Fruit fly (Drosophila melanogaster): ENCODE results near the gene Ir87a.
A peak's percentile ranks its signal among the peaks of the same experiment; 100 is the strongest.

Ir87a gene

dm6 chr3R:13401722-13402296 lies 18.3 kb upstream of the Ir87a start, which contains the start of gene GILT1:
Gene GILT1 (minus strand): TSS chr3R:13401862.
- peak; percentile 58 for TF ChIP-seq brk (GFP tag; optimal IDR thresholded peaks at IDR 0.05)
- peak; percentile 45 for TF ChIP-seq Jra (GFP tag; optimal IDR thresholded peaks at IDR 0.05)
- peak; percentile 42 for TF ChIP-seq br (GFP tag; optimal IDR thresholded peaks at IDR 0.05)
- TF ChIP-seq woc (GFP tag; optimal IDR thresholded peaks at IDR 0.05) = peak; percentile 0
- TF ChIP-seq foxo (GFP tag; optimal IDR thresholded peaks at IDR 0.05) = peak in 1 of 2 experiments; percentile 5
- TF ChIP-seq Hr83 (GFP tag; optimal IDR thresholded peaks at IDR 0.05; ENCODE audit: poor library complexity, severe bottlenecking) = peak; percentile 18
- no peak for TF ChIP-seq N (GFP tag; optimal IDR thresholded peaks at IDR 0.05)
- no peak for TF ChIP-seq sage (GFP tag; optimal IDR thresholded peaks at IDR 0.05)
- no peak for TF ChIP-seq usp (GFP tag; optimal IDR thresholded peaks at IDR 0.05)
- TF ChIP-seq rgr (GFP tag; optimal IDR thresholded peaks at IDR 0.05) = peak; percentile 35
- TF ChIP-seq h (GFP tag; optimal IDR thresholded peaks at IDR 0.05) = peak; percentile 5
- peak; percentile 48 for TF ChIP-seq tai (GFP tag; optimal IDR thresholded peaks at IDR 0.05)

DNA sequence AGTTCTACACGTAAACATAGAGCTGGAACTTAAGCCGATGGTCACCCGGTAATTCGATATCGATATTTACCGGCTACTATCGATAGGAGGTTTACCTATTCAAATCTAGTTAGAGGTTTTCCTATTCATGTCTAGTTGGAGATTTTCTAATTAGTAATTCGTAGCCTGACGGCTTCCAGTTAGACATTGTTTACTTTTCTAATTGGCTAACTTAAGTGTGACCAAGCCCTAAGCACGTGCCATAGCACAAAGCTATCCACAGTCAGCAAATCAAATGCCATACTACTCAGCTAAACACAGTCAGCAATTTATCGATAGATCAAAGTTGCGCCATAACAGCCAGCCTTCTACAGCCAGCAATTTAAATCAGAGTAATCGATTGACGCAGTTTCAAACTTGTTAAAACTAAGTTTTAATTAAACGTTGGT lies 17.0 kb upstream of the Ir87a start, which contains the start of gene Dpm3:
Dpm3 (minus strand) TSS at position 20 of the 428 bp plus-strand sequence.
- TF ChIP-seq HLH106 (tag; optimal IDR thresholded peaks at IDR 0.05) = peak; percentile 15
- TF ChIP-seq Dif (GFP tag; optimal IDR thresholded peaks at IDR 0.05; ENCODE audit: partially characterized antibody) = peak; percentile 99
- no peak for TF ChIP-seq tai (GFP tag; optimal IDR thresholded peaks at IDR 0.05)
- peak; percentile 30 to 85 for TF ChIP-seq dl (GFP tag; optimal IDR thresholded peaks at IDR 0.05; ENCODE audit: insufficient read depth in 1 of 2, partially characterized antibody in 2 of 2)
- no peak for TF ChIP-seq sage (GFP tag; optimal IDR thresholded peaks at IDR 0.05)
- TF ChIP-seq Hnf4 (GFP tag; optimal IDR thresholded peaks at IDR 0.05) = peak; percentile 25
- peak; percentile 99 for TF ChIP-seq Vsx2 (GFP tag; optimal IDR thresholded peaks at IDR 0.05; ENCODE audit: partially characterized antibody)

dm6 chr3R:13404841-13405441 lies 15.1 kb upstream of the Ir87a start, which contains the start of gene yellow-e3:
Gene yellow-e3 (minus strand): TSS chr3R:13404870.
- TF ChIP-seq lola (GFP tag; optimal IDR thresholded peaks at IDR 0.05) = no peak
- peak; percentile 6 for TF ChIP-seq h (GFP tag; optimal IDR thresholded peaks at IDR 0.05)

- TF ChIP-seq fru (GFP tag; optimal IDR thresholded peaks at IDR 0.05) (no peak), sage (GFP tag; optimal IDR thresholded peaks at IDR 0.05) (no peak), dsf (GFP tag; optimal IDR thresholded peaks at IDR 0.05; ENCODE audit: borderline replicate concordance) (no peak), rgr (GFP tag; optimal IDR thresholded peaks at IDR 0.05) (no peak), Rel (GFP tag; optimal IDR thresholded peaks at IDR 0.05) (no peak), Rel (tag; optimal IDR thresholded peaks at IDR 0.05) (no peak), h (GFP tag; optimal IDR thresholded peaks at IDR 0.05) (no peak), Myc (optimal IDR thresholded peaks at IDR 0.05) (no peak), GATAd (GFP tag; optimal IDR thresholded peaks at IDR 0.05) (no peak)
These were observed 13.2 kb upstream of the Ir87a start, which contains the start of gene yellow-e2 for dm6 chr3R:13406898-13407297. Gene yellow-e2 (minus strand): TSS chr3R:13406998.

DNA sequence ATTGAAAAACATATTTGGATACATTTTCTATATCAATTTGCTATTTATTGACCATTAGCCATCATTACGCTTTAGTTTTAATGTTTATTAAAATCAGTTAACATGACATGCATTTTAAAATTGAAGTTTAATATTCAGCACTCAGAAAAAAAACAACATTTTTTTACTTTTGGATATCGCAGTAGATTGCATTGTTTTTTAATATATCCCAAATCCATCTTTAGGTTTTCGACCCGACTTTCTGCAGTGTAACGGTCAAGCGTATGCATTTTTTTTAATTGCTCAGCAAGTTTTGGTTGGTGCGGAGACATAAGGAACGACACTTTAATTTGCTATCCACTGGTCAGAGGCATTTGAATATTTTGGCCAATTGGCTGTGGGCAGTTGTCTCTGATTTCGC lies 7.4 kb upstream of the Ir87a start:
- TF ChIP-seq sage (GFP tag; optimal IDR thresholded peaks at IDR 0.05) = no peak
- TF ChIP-seq Hr83 (GFP tag; optimal IDR thresholded peaks at IDR 0.05; ENCODE audit: poor library complexity, severe bottlenecking) = no peak
- no peak for TF ChIP-seq Dfd (GFP tag; optimal IDR thresholded peaks at IDR 0.05)
- TF ChIP-seq rgr (GFP tag; optimal IDR thresholded peaks at IDR 0.05) = no peak
- no peak for TF ChIP-seq CG32264 (GFP tag; optimal IDR thresholded peaks at IDR 0.05)
- TF ChIP-seq foxo (GFP tag; optimal IDR thresholded peaks at IDR 0.05) = no peak
- TF ChIP-seq Rel (GFP tag; optimal IDR thresholded peaks at IDR 0.05) = no peak
- TF ChIP-seq Rel (tag; optimal IDR thresholded peaks at IDR 0.05) = no peak
- no peak for TF ChIP-seq Hr78 (GFP tag; optimal IDR thresholded peaks at IDR 0.05)
- TF ChIP-seq Mio (GFP tag; optimal IDR thresholded peaks at IDR 0.05) = no peak
- no peak for TF ChIP-seq pan (optimal IDR thresholded peaks at IDR 0.05)
- no peak for TF ChIP-seq brk (GFP tag; optimal IDR thresholded peaks at IDR 0.05)
- TF ChIP-seq tai (GFP tag; optimal IDR thresholded peaks at IDR 0.05) = no peak
- TF ChIP-seq jim (GFP tag; optimal IDR thresholded peaks at IDR 0.05) = no peak
- TF ChIP-seq woc (GFP tag; optimal IDR thresholded peaks at IDR 0.05) = no peak
- TF ChIP-seq Sp1 (GFP tag; optimal IDR thresholded peaks at IDR 0.05) = no peak
